Worm (Caenorhabditis elegans): ENCODE measurements around the gene C31H2.4.

- TF ChIP-seq nhr-28 (tag; optimal IDR thresholded peaks at IDR 0.05): no peak
- no peak for TF ChIP-seq nhr-237 (tag; optimal IDR thresholded peaks at IDR 0.05)
- no peak for TF ChIP-seq sptf-1 (tag; optimal IDR thresholded peaks at IDR 0.05)
- TF ChIP-seq nhr-12 (tag; optimal IDR thresholded peaks at IDR 0.05): no peak
- no peak for TF ChIP-seq ztf-11 (tag; optimal IDR thresholded peaks at IDR 0.05)
Measured at ce11 chrX:5115511-5115910, 44.0 kb downstream of the C31H2.4 start.

All from whole organism, mixed stage, embryonic.